Worm (Caenorhabditis elegans): ENCODE results near the gene sprp-4.

DNA sequence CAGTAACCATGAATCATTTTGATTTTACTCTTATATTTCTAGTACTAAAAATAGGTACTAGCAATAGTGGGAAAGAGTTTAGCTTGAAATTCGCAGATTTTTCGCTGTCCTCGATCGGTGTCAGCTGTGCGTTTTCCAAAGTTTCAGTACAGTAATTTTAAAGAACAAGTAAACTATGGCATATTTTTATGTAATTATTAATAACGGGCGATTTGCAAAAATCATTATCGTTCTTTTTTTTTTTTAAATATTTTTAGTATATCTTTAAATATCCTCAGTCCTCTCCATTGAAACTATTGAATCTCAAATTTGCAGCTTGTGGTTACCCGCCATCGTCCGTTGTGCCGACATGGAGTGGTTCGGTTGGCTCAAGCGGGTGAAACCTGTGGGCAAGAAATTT lies 39.4 kb upstream of the sprp-4 start, which contains the start of gene C13E3.1:
- TF ChIP-seq ets-4 (tag; optimal IDR thresholded peaks at IDR 0.05) (no peak), ceh-24 (tag; optimal IDR thresholded peaks at IDR 0.05) (no peak), K02D7.2 (tag; optimal IDR thresholded peaks at IDR 0.05) (no peak), ama-1 (optimal IDR thresholded peaks at IDR 0.05) (no peak), nfya-1 (tag; optimal IDR thresholded peaks at IDR 0.05) (no peak), tbx-2 (tag; optimal IDR thresholded peaks at IDR 0.05) (no peak), hlh-30 (tag; optimal IDR thresholded peaks at IDR 0.05; ENCODE audit: insufficient read depth) (no peak), ceh-2 (tag; optimal IDR thresholded peaks at IDR 0.05) (no peak), unc-86 (tag; optimal IDR thresholded peaks at IDR 0.05) (no peak), ref-2 (tag; optimal IDR thresholded peaks at IDR 0.05) (no peak), ceh-14 (tag; optimal IDR thresholded peaks at IDR 0.05) (no peak), elt-2 (tag; optimal IDR thresholded peaks at IDR 0.05) (no peak), dve-1 (tag; optimal IDR thresholded peaks at IDR 0.05) (no peak), pat-9 (tag; optimal IDR thresholded peaks at IDR 0.05) (no peak)

Measured in whole organism, late embryonic.